Worm (Caenorhabditis elegans) whole organism, L3 larva: ENCODE measurements around the gene Y116F11B.14.

Source experiments
- ama-1 ChIP-seq: fragments of 150-350 bp; optimal IDR thresholded peaks from 2 replicates; lab custom pipeline; 2018
- ceh-16 ChIP-seq: sonication (generic microtip); optimal IDR thresholded peaks from 2 replicates; lab custom pipeline; 2017; ENCODE audit warnings: missing biosample characterization, missing genetic modification characterization
- ceh-28 ChIP-seq: fragments of 150-350 bp; optimal IDR thresholded peaks from 2 replicates; lab custom pipeline; 2014; ENCODE audit warnings: missing biosample characterization, missing genetic modification reagents, missing genetic modification characterization
- ceh-9 ChIP-seq: sonication (generic microtip); optimal IDR thresholded peaks from 2 replicates; lab custom pipeline; 2018; ENCODE audit warnings: missing biosample characterization, missing genetic modification characterization
- egl-27 ChIP-seq: sonication (generic microtip); optimal IDR thresholded peaks from 4 replicates; lab custom pipeline; 2017; ENCODE audit warnings: missing biosample characterization, missing genetic modification reagents, missing genetic modification characterization
- egl-5 ChIP-seq: fragments of 150-350 bp; optimal IDR thresholded peaks from 2 replicates; lab custom pipeline; 2017; ENCODE audit warnings: missing biosample characterization, missing genetic modification reagents, missing genetic modification characterization, inconsistent platforms
- elt-1 ChIP-seq: fragments of 150-350 bp; optimal IDR thresholded peaks from 2 replicates; lab custom pipeline; 2014; ENCODE audit warnings: missing biosample characterization, missing genetic modification characterization
- elt-2 ChIP-seq: sonication (generic microtip); optimal IDR thresholded peaks from 2 replicates; lab custom pipeline; 2016; ENCODE audit warnings: missing genetic modification reagents, mild to moderate bottlenecking, missing genetic modification characterization, missing compliant biosample characterization
- eor-1 ChIP-seq, 2 experiments: fragments of 150-350 bp; optimal IDR thresholded peaks; 2 replicates each; lab custom pipeline; 2014 to 2018; ENCODE audit warnings: missing biosample characterization in 2 of 2, missing genetic modification characterization in 2 of 2
- fkh-10 ChIP-seq: sonication (generic microtip); optimal IDR thresholded peaks from 2 replicates; lab custom pipeline; 2017; ENCODE audit warnings: missing biosample characterization, missing genetic modification reagents, missing genetic modification characterization
- hmg-11 ChIP-seq: sonication (generic microtip); optimal IDR thresholded peaks from 2 replicates; lab custom pipeline; 2016; ENCODE audit warnings: missing genetic modification characterization, missing compliant biosample characterization
- jun-1 ChIP-seq: fragments of 150-350 bp; optimal IDR thresholded peaks from 2 replicates; lab custom pipeline; 2014; ENCODE audit warnings: missing biosample characterization, missing genetic modification reagents, missing genetic modification characterization
- lin-15B ChIP-seq: fragments of 150-350 bp; optimal IDR thresholded peaks from 2 replicates; lab custom pipeline; 2014; ENCODE audit warnings: missing biosample characterization, missing genetic modification characterization
- lsy-12 ChIP-seq: sonication (generic microtip); optimal IDR thresholded peaks from 2 replicates; lab custom pipeline; 2016; ENCODE audit warnings: mild to moderate bottlenecking, missing genetic modification characterization, missing compliant biosample characterization
- mdl-1 ChIP-seq: fragments of 150-350 bp; optimal IDR thresholded peaks from 2 replicates; lab custom pipeline; 2014; ENCODE audit warnings: missing biosample characterization, missing genetic modification characterization
- mml-1 ChIP-seq: fragments of 150-350 bp; sonication (generic microtip); optimal IDR thresholded peaks from 3 replicates; lab custom pipeline; 2014; ENCODE audit warnings: missing biosample characterization, missing genetic modification characterization
- nfya-1 ChIP-seq: sonication (generic microtip); optimal IDR thresholded peaks from 2 replicates; lab custom pipeline; 2017; ENCODE audit warnings: missing genetic modification characterization, mild to moderate bottlenecking, missing compliant biosample characterization, antibody characterized with exemption, moderate library complexity; ENCODE audit not compliant: insufficient read depth
- nhr-11 ChIP-seq: fragments of 150-350 bp; optimal IDR thresholded peaks from 2 replicates; lab custom pipeline; 2014; ENCODE audit warnings: missing biosample characterization, missing genetic modification characterization
- nhr-23 ChIP-seq: fragments of 150-350 bp; optimal IDR thresholded peaks from 2 replicates; lab custom pipeline; 2014; ENCODE audit warnings: missing biosample characterization, missing genetic modification reagents, missing genetic modification characterization
- nhr-28 ChIP-seq: fragments of 150-350 bp; optimal IDR thresholded peaks from 2 replicates; lab custom pipeline; 2014; ENCODE audit warnings: missing biosample characterization, missing genetic modification characterization
- nhr-43 ChIP-seq: sonication (generic microtip); optimal IDR thresholded peaks from 2 replicates; lab custom pipeline; 2016; ENCODE audit warnings: mild to moderate bottlenecking, missing genetic modification characterization, missing compliant biosample characterization; ENCODE audit not compliant: poor library complexity, severe bottlenecking
- nhr-67 ChIP-seq: fragments of 150-350 bp; optimal IDR thresholded peaks from 2 replicates; lab custom pipeline; 2014; ENCODE audit warnings: missing biosample characterization, missing genetic modification characterization
- nhr-76 ChIP-seq: fragments of 150-350 bp; sonication (generic microtip); optimal IDR thresholded peaks from 5 replicates; lab custom pipeline; 2014; ENCODE audit warnings: missing biosample characterization, missing genetic modification characterization
- pha-4 ChIP-seq: fragments of 150-350 bp; optimal IDR thresholded peaks from 2 replicates; lab custom pipeline; 2014; ENCODE audit warnings: missing biosample characterization, missing genetic modification reagents, missing genetic modification characterization
- sea-2 ChIP-seq: fragments of 150-350 bp; sonication (generic microtip); optimal IDR thresholded peaks from 4 replicates; lab custom pipeline; 2014; ENCODE audit warnings: missing biosample characterization, missing genetic modification reagents, missing genetic modification characterization
- skn-1 ChIP-seq: fragments of 150-350 bp; optimal IDR thresholded peaks from 2 replicates; lab custom pipeline; 2014; ENCODE audit warnings: missing biosample characterization, missing genetic modification characterization
- snpc-4 ChIP-seq: fragments of 150-350 bp; optimal IDR thresholded peaks from 2 replicates; lab custom pipeline; 2014; ENCODE audit warnings: missing biosample characterization, missing genetic modification characterization
- tbx-2 ChIP-seq: sonication (generic microtip); optimal IDR thresholded peaks from 2 replicates; lab custom pipeline; 2016; ENCODE audit warnings: mild to moderate bottlenecking, missing genetic modification characterization, missing compliant biosample characterization
- unc-39 ChIP-seq: sonication (generic microtip); optimal IDR thresholded peaks from 4 replicates; lab custom pipeline; 2017; ENCODE audit warnings: missing biosample characterization, missing genetic modification characterization
- unc-62 ChIP-seq: fragments of 150-350 bp; sonication (generic microtip); optimal IDR thresholded peaks from 4 replicates; lab custom pipeline; 2014; ENCODE audit warnings: missing biosample characterization, missing genetic modification reagents, missing genetic modification characterization
- zag-1 ChIP-seq: fragments of 150-350 bp; optimal IDR thresholded peaks from 2 replicates; lab custom pipeline; 2014; ENCODE audit warnings: missing biosample characterization, missing genetic modification characterization

The Y116F11B.14 gene

ce11 chrV:19897982-19898381 is 1.3 kb upstream of the Y116F11B.14 start:
- TF ChIP-seq elt-2, result peak; percentile 75
- no peak for TF ChIP-seq nhr-28 (tag; lab: Kevin White, UChicago)
- TF ChIP-seq tbx-2 (tag; lab: Kevin White, UChicago), result no peak

ce11 chrV:19901826-19902225 is 2.6 kb downstream of the Y116F11B.14 start:
- TF ChIP-seq ceh-9 (no peak), elt-2 (no peak), ceh-28 (peak; percentile 87)

ce11 chrV:19904790-19905189 is 5.5 kb downstream of the Y116F11B.14 start:
- no peak for TF ChIP-seq mml-1
- TF ChIP-seq ceh-28, result peak; percentile 92

ce11 chrV:19905988-19906387 is 6.7 kb downstream of the Y116F11B.14 start:
- TF ChIP-seq nhr-43 (tag; lab: Kevin White, UChicago) (no peak), ceh-28 (peak; percentile 82)
- TF ChIP-seq, all 47 proteins: peak for 1

- TF ChIP-seq lin-15B, result no peak
- TF ChIP-seq ceh-28, result peak; percentile 91
- no peak for TF ChIP-seq nfya-1 (tag; lab: Kevin White, UChicago)
- no peak for TF ChIP-seq nhr-43 (tag; lab: Kevin White, UChicago)
- no peak for TF ChIP-seq nhr-67 (tag; lab: Kevin White, UChicago)
- no peak for TF ChIP-seq fkh-10 (GFP tag; lab: Kevin White, UChicago)
These were observed 8.1 kb downstream of the Y116F11B.14 start, which contains the start of gene fars-2 for ce11 chrV:19907365-19907764. TSS of gene fars-2 (minus strand) at chrV:19907434.

DNA sequence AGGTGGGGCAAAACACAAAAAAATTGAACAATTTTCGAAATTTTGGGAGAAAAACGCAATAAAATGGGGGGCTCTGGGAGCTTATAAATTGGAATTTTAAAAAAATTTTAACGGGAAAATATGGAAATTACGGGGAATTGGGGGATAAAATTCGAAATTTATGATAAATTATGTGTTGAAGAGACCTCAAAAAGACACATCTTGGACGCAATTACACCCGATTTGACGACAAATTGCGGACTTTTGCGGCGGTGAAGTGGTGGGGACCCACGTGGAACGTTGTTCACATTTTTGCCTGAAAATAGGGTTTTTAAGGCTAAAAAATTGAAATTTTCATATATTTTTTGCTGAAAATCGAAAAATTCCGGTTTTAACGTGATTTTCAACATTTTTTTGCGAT is 9.6 kb downstream of the Y116F11B.14 start:
- TF ChIP-seq tbx-2 (tag; lab: Kevin White, UChicago), result no peak
- TF ChIP-seq hmg-11 (tag; lab: Kevin White, UChicago), result peak; percentile 43
- no peak for TF ChIP-seq eor-1 (tag; optimal IDR thresholded peaks at IDR 0.05; lab: Kevin White, UChicago)
- TF ChIP-seq egl-5, result no peak
- no peak for TF ChIP-seq unc-39 (tag; lab: Kevin White, UChicago)
- TF ChIP-seq egl-27 (tag; lab: Kevin White, UChicago), result no peak
- no peak for TF ChIP-seq lsy-12
- TF ChIP-seq ceh-9, result no peak
- TF ChIP-seq lin-15B, result no peak
- TF ChIP-seq jun-1 (tag; lab: Kevin White, UChicago), result no peak
- no peak for TF ChIP-seq unc-62
- no peak for TF ChIP-seq sea-2 (GFP tag; lab: Kevin White, UChicago)
- no peak for TF ChIP-seq mml-1
- TF ChIP-seq nhr-23 (tag; lab: Kevin White, UChicago), result no peak
- TF ChIP-seq nhr-76 (tag; lab: Kevin White, UChicago), result no peak
- TF ChIP-seq nfya-1 (tag; lab: Kevin White, UChicago), result peak; percentile 22
- TF ChIP-seq snpc-4 (tag; lab: Kevin White, UChicago), result no peak
- no peak for TF ChIP-seq ama-1 (lab: Kevin White, UChicago)
- no peak for TF ChIP-seq elt-1
- no peak for TF ChIP-seq nhr-11 (tag; lab: Kevin White, UChicago)
- peak; percentile 20 for TF ChIP-seq pha-4 (tag; lab: Kevin White, UChicago)

DNA sequence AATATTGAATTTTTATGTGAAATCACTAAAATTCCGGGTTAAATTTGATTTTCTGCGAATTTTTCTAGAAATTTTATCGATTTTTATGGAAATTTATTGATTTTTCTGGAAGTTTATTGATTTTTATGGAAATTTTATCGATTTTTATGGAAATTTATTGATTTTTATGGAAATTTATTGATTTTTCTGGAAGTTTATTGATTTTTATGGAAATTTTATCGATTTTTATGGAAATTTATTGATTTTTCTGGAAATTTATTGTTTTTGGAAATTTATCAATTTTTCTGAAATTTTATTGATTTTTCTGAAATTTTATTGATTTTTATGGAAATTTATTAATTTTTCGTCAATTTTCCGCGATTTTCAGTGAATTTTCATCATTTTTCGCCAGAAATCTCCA is 10.2 kb downstream of the Y116F11B.14 start:
- TF ChIP-seq ceh-28, result peak; percentile 70
- TF ChIP-seq, all 47 proteins: peak for 1; not testable (repeated sequence) for 46

DNA sequence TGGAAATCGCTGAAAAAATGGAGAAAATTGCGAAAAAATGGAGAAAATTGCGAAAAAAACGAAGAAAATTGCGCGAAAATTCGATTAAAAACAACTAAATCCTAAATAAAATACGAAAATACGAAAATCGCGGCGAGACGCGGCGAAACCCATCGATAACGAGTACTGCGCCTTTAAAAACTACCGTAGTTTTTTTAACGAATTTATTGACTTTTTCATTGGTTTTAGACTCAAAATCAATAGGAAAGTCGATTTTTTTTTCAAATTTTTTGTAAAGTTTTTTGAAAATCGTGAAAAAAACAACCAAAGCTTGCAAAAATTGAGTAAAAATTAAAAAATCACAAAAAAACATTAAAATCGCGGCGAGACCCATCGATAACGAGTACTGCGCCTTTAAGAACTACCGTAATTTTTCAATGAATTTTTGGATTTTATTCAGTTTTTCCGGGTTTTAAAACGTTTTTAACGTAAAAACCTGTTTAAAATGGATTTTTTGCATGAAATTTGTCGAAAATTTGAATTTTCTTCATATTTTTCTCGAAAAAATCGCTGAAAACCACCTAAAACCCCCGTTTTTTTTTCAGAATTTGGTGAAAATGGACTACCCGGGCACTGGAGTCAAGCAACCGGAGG is 16.8 kb downstream of the Y116F11B.14 start, which contains the start of the genes chk-2 and Y60A3A.19:
chk-2 (minus strand) TSS at position 51 of the 633 bp plus-strand sequence.
Y60A3A.19 (plus strand) TSS at position 583 of the 633 bp plus-strand sequence.
- TF ChIP-seq ama-1 (lab: Kevin White, UChicago) (no peak), zag-1 (tag; lab: Kevin White, UChicago) (no peak), hmg-11 (tag; lab: Kevin White, UChicago) (no peak), ceh-16 (tag; lab: Kevin White, UChicago) (no peak), mdl-1 (no peak), snpc-4 (tag; lab: Kevin White, UChicago) (no peak), skn-1 (tag; lab: Kevin White, UChicago) (no peak), ceh-28 (no peak), ceh-9 (no peak)
